Worm (Caenorhabditis elegans) whole organism, late embryonic: ENCODE data around the gene F40G9.14.
"Not testable (repeated sequence)": the region's sequence is repeated elsewhere in the genome, so short reads cannot be mapped to it uniquely, and the experiment has no call there.

ENCODE experiments used
- Y22D7AL.16 ChIP-seq: sonication (generic microtip); optimal IDR thresholded peaks from 2 replicates; lab custom pipeline; 2016; ENCODE audit warnings: missing genetic modification characterization, missing compliant biosample characterization
- ama-1 ChIP-seq: fragments of 150-350 bp; optimal IDR thresholded peaks from 2 replicates; lab custom pipeline; 2014
- ceh-45 ChIP-seq: fragments of 200-800 bp; sonication (Bioruptor generic); IDR thresholded peaks from 2 replicates; pipeline ENCODE4 v1.3.6; 2022; ENCODE audit warnings: missing genetic modification reagents, missing genetic modification characterization, missing compliant biosample characterization
- madf-2 ChIP-seq: sonication (generic microtip); optimal IDR thresholded peaks from 2 replicates; lab custom pipeline; 2017; ENCODE audit warnings: missing genetic modification characterization, missing compliant biosample characterization
- odd-2 ChIP-seq: sonication (generic microtip); optimal IDR thresholded peaks from 2 replicates; lab custom pipeline; 2017; ENCODE audit warnings: antibody characterized with exemption, mild to moderate bottlenecking, missing genetic modification characterization, missing compliant biosample characterization
- pha-4 ChIP-seq: fragments of 150-350 bp; optimal IDR thresholded peaks from 2 replicates; lab custom pipeline; 2018; ENCODE audit warnings: missing biosample characterization, missing genetic modification reagents, missing genetic modification characterization
- pros-1 ChIP-seq: fragments of 150-350 bp; optimal IDR thresholded peaks from 2 replicates; lab custom pipeline; 2014; ENCODE audit warnings: missing biosample characterization, missing genetic modification reagents, missing genetic modification characterization

DNA sequence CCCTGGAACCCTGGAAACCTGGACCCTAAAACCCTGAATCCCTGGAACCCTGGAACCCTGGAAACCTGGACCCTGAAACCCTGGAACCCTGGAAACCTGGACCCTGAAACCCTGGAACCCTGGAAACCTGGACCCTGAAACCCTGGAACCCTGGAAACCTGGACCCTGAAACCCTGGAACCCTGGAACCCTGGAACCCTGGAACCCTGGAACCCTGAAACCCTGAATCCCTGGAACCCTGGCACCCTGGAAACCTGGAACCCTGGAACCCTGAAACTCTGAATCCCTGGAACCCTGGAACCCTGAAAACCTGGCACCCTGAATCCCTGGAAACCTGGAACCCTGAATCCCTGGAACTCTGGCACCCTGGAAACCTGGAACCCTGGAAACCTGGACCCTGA, 9.2 kb downstream of the F40G9.14 start:
- not testable (repeated sequence) for TF ChIP-seq Y22D7AL.16 (tag; lab: Kevin White, UChicago); ama-1 (lab: Kevin White, UChicago); pha-4; odd-2 (tag; lab: Kevin White, UChicago); ceh-45 (GFP tag; lab: Robert Waterston, UW); madf-2 (tag; lab: Kevin White, UChicago); pros-1 (tag; lab: Kevin White, UChicago)
